Fruit fly (Drosophila melanogaster) whole organism, embryonic: ENCODE data around the gene CG7530.

Experiments used
- Adf1 ChIP-seq: fragments of 200-800 bp; sonication (Bioruptor generic); IDR thresholded peaks from 2 replicates; pipeline ENCODE4 v1.3.6; 2022; ENCODE audit warnings: missing biosample characterization, missing genetic modification characterization
- Asciz ChIP-seq: fragments of 200-800 bp; sonication (Bioruptor generic); optimal IDR thresholded peaks from 2 replicates; lab custom pipeline; 2017; ENCODE audit warnings: missing biosample characterization, mild to moderate bottlenecking, missing genetic modification characterization, missing genetic modification reagents
- Blimp-1 ChIP-seq: fragments of 200-800 bp; sonication (Bioruptor generic); optimal IDR thresholded peaks from 3 replicates; lab custom pipeline; 2018; ENCODE audit warnings: missing biosample characterization, missing genetic modification characterization, mild to moderate bottlenecking, moderate library complexity, missing genetic modification reagents
- Bteb2 ChIP-seq: fragments of 200-800 bp; sonication (Bioruptor generic); optimal IDR thresholded peaks from 2 replicates; lab custom pipeline; 2016; ENCODE audit warnings: missing biosample characterization, missing genetic modification characterization
- CG14050 ChIP-seq: fragments of 200-800 bp; sonication (Bioruptor generic); IDR thresholded peaks from 3 replicates; pipeline ENCODE4 v1.3.6; 2022; ENCODE audit warnings: missing biosample characterization, missing genetic modification characterization
- CG16863 ChIP-seq: fragments of 200-800 bp; sonication (Bioruptor generic); optimal IDR thresholded peaks from 3 replicates; lab custom pipeline; 2016; ENCODE audit warnings: missing biosample characterization, missing genetic modification characterization
- CG17912 ChIP-seq: fragments of 200-800 bp; sonication (Bioruptor generic); optimal IDR thresholded peaks from 2 replicates; lab custom pipeline; 2018; ENCODE audit warnings: missing biosample characterization, mild to moderate bottlenecking, missing genetic modification characterization
- CG2116 ChIP-seq: fragments of 200-800 bp; sonication (Bioruptor generic); optimal IDR thresholded peaks from 3 replicates; lab custom pipeline; 2018; ENCODE audit warnings: missing biosample characterization, mild to moderate bottlenecking, missing genetic modification characterization
- CG2199 ChIP-seq: fragments of 200-800 bp; sonication (Bioruptor generic); IDR thresholded peaks from 3 replicates; pipeline ENCODE4 v1.3.6; 2022; ENCODE audit warnings: missing biosample characterization, missing genetic modification characterization
- CG2875 ChIP-seq: fragments of 200-800 bp; sonication (Bioruptor generic); optimal IDR thresholded peaks from 2 replicates; lab custom pipeline; 2017; ENCODE audit warnings: missing biosample characterization, mild to moderate bottlenecking, missing genetic modification characterization, missing genetic modification reagents
- CG33213 ChIP-seq: fragments of 200-800 bp; sonication (Bioruptor generic); optimal IDR thresholded peaks from 3 replicates; lab custom pipeline; 2016; ENCODE audit warnings: missing biosample characterization, missing genetic modification characterization
- CG4282 ChIP-seq: fragments of 200-800 bp; sonication (Bioruptor generic); optimal IDR thresholded peaks from 2 replicates; lab custom pipeline; 2016; ENCODE audit warnings: missing biosample characterization, missing genetic modification characterization
- CG4424 ChIP-seq: fragments of 200-800 bp; sonication (Bioruptor generic); optimal IDR thresholded peaks from 3 replicates; lab custom pipeline; 2016; ENCODE audit warnings: missing biosample characterization, missing genetic modification characterization
- CG4617 ChIP-seq: fragments of 200-800 bp; sonication (Bioruptor generic); optimal IDR thresholded peaks from 3 replicates; lab custom pipeline; 2016; ENCODE audit warnings: missing biosample characterization, missing genetic modification characterization, borderline replicate concordance
- CG6854 ChIP-seq: fragments of 200-800 bp; sonication (Bioruptor generic); optimal IDR thresholded peaks from 3 replicates; lab custom pipeline; 2017; ENCODE audit warnings: missing biosample characterization, mild to moderate bottlenecking, missing genetic modification characterization
- CG7987 ChIP-seq: fragments of 200-800 bp; sonication (Bioruptor generic); optimal IDR thresholded peaks from 2 replicates; lab custom pipeline; 2018; ENCODE audit warnings: missing biosample characterization, mild to moderate bottlenecking, missing genetic modification characterization, moderate library complexity
- CG8944 ChIP-seq: fragments of 200-800 bp; sonication (Bioruptor generic); optimal IDR thresholded peaks from 3 replicates; lab custom pipeline; 2016; ENCODE audit warnings: missing biosample characterization, missing genetic modification characterization
- CoRest ChIP-seq: fragments of 200-800 bp; sonication (Bioruptor generic); optimal IDR thresholded peaks from 3 replicates; lab custom pipeline; 2018; ENCODE audit warnings: missing biosample characterization, mild to moderate bottlenecking, missing genetic modification characterization, moderate library complexity
- Dip3 ChIP-seq: fragments of 200-800 bp; sonication (Bioruptor generic); optimal IDR thresholded peaks from 3 replicates; lab custom pipeline; 2016; ENCODE audit warnings: missing biosample characterization, missing genetic modification characterization
- Drgx ChIP-seq: fragments of 200-800 bp; sonication (Bioruptor generic); IDR thresholded peaks from 2 replicates; pipeline ENCODE4 v1.3.6; 2022; ENCODE audit warnings: missing biosample characterization, missing genetic modification characterization
- E2f1 ChIP-seq: fragments of 200-800 bp; sonication (Bioruptor generic); IDR thresholded peaks from 2 replicates; pipeline ENCODE4 v1.3.6; 2022; ENCODE audit warnings: missing biosample characterization, missing genetic modification characterization
- Hey ChIP-seq: fragments of 200-800 bp; sonication (Bioruptor generic); optimal IDR thresholded peaks from 3 replicates; lab custom pipeline; 2018; ENCODE audit warnings: missing biosample characterization, mild to moderate bottlenecking, missing genetic modification characterization
- HmgZ ChIP-seq: fragments of 200-800 bp; sonication (Bioruptor generic); optimal IDR thresholded peaks from 2 replicates; lab custom pipeline; 2018; ENCODE audit warnings: missing biosample characterization, mild to moderate bottlenecking, missing genetic modification characterization
- Hr51 ChIP-seq, 2 experiments: fragments of 200-800 bp; sonication (Bioruptor generic); optimal IDR thresholded peaks; 2 replicates in 1 of 2; 3 replicates in 1 of 2; lab custom pipeline; 2016 to 2018; ENCODE audit warnings: missing biosample characterization in 2 of 2, missing genetic modification characterization in 2 of 2, mild to moderate bottlenecking in 1 of 2, moderate library complexity in 1 of 2
- Lim3 ChIP-seq: fragments of 200-800 bp; sonication (Bioruptor generic); IDR thresholded peaks from 2 replicates; pipeline ENCODE4 v1.3.6; 2022; ENCODE audit warnings: missing biosample characterization, missing genetic modification characterization
- MTF-1 ChIP-seq: fragments of 200-800 bp; sonication (Bioruptor generic); optimal IDR thresholded peaks from 2 replicates; lab custom pipeline; 2018; ENCODE audit warnings: missing biosample characterization, mild to moderate bottlenecking, missing genetic modification characterization, borderline replicate concordance
- Oli ChIP-seq: fragments of 200-800 bp; sonication (Bioruptor generic); optimal IDR thresholded peaks from 2 replicates; lab custom pipeline; 2018; ENCODE audit warnings: missing biosample characterization, mild to moderate bottlenecking, missing genetic modification characterization, moderate library complexity
- Six4 ChIP-seq: fragments of 200-800 bp; sonication (Bioruptor generic); optimal IDR thresholded peaks from 2 replicates; lab custom pipeline; 2016; ENCODE audit warnings: missing biosample characterization, missing genetic modification characterization
- Sox100B ChIP-seq: fragments of 200-800 bp; sonication (Bioruptor generic); optimal IDR thresholded peaks from 3 replicates; lab custom pipeline; 2018; ENCODE audit warnings: missing biosample characterization, mild to moderate bottlenecking, missing genetic modification characterization
- Sry-β ChIP-seq: fragments of 200-800 bp; sonication (Bioruptor generic); optimal IDR thresholded peaks from 2 replicates; lab custom pipeline; 2018; ENCODE audit warnings: missing biosample characterization, mild to moderate bottlenecking, missing genetic modification characterization, moderate library complexity
- Vsx1 ChIP-seq: fragments of 200-800 bp; sonication (Bioruptor generic); optimal IDR thresholded peaks from 2 replicates; lab custom pipeline; 2017; ENCODE audit warnings: missing biosample characterization, mild to moderate bottlenecking, missing genetic modification characterization, missing genetic modification reagents
- Xbp1 ChIP-seq: fragments of 200-800 bp; sonication (Bioruptor generic); optimal IDR thresholded peaks from 3 replicates; lab custom pipeline; 2016; ENCODE audit warnings: missing biosample characterization, mild to moderate bottlenecking, missing genetic modification characterization
- aop ChIP-seq: fragments of 200-800 bp; sonication (Bioruptor generic); IDR thresholded peaks from 2 replicates; pipeline ENCODE4 v1.3.6; 2022; ENCODE audit warnings: missing biosample characterization, missing genetic modification characterization
- btn ChIP-seq: fragments of 200-800 bp; sonication (Bioruptor generic); optimal IDR thresholded peaks from 2 replicates; lab custom pipeline; 2016; ENCODE audit warnings: missing biosample characterization, missing genetic modification characterization
- crp ChIP-seq, 2 experiments: fragments of 200-800 bp; sonication (Bioruptor generic); optimal IDR thresholded peaks; 2 replicates in 1 of 2; 3 replicates in 1 of 2; lab custom pipeline; 2017; ENCODE audit warnings: missing biosample characterization in 2 of 2, missing genetic modification characterization in 2 of 2, mild to moderate bottlenecking in 1 of 2, moderate library complexity in 1 of 2
- cwo ChIP-seq: fragments of 200-800 bp; sonication (Bioruptor generic); optimal IDR thresholded peaks from 3 replicates; lab custom pipeline; 2017; ENCODE audit warnings: missing biosample characterization, missing genetic modification characterization, mild to moderate bottlenecking, moderate library complexity, missing genetic modification reagents
- danr ChIP-seq: fragments of 200-800 bp; sonication (Bioruptor generic); IDR thresholded peaks from 2 replicates; pipeline ENCODE4 v1.3.6; 2022; ENCODE audit warnings: missing biosample characterization, missing genetic modification characterization
- dimm ChIP-seq: fragments of 200-800 bp; sonication (Bioruptor generic); IDR thresholded peaks from 2 replicates; pipeline ENCODE4 v1.3.6; 2022; ENCODE audit warnings: missing biosample characterization, missing genetic modification characterization
- disco-r ChIP-seq: fragments of 200-800 bp; sonication (Bioruptor generic); optimal IDR thresholded peaks from 2 replicates; lab custom pipeline; 2016; ENCODE audit warnings: missing biosample characterization, missing genetic modification characterization
- eyg ChIP-seq: fragments of 200-800 bp; sonication (Bioruptor generic); optimal IDR thresholded peaks from 3 replicates; lab custom pipeline; 2016; ENCODE audit warnings: missing biosample characterization, missing genetic modification characterization
- fd102C ChIP-seq: fragments of 200-800 bp; sonication (Bioruptor generic); optimal IDR thresholded peaks from 2 replicates; lab custom pipeline; 2018; ENCODE audit warnings: missing biosample characterization, mild to moderate bottlenecking, missing genetic modification characterization, moderate library complexity
- fd96Cb ChIP-seq: fragments of 200-800 bp; sonication (Bioruptor generic); optimal IDR thresholded peaks from 2 replicates; lab custom pipeline; 2018; ENCODE audit warnings: missing biosample characterization, mild to moderate bottlenecking, missing genetic modification characterization, moderate library complexity
- ham ChIP-seq: fragments of 200-800 bp; sonication (Bioruptor generic); IDR thresholded peaks from 2 replicates; pipeline ENCODE4 v1.3.6; 2022; ENCODE audit warnings: missing biosample characterization, missing genetic modification characterization
- hb ChIP-seq: fragments of 200-800 bp; sonication (Bioruptor generic); IDR thresholded peaks from 3 replicates; pipeline ENCODE4 v1.3.6; 2022; ENCODE audit warnings: missing biosample characterization, missing genetic modification characterization; ENCODE audit not compliant: partially characterized antibody
- ind ChIP-seq: fragments of 200-800 bp; sonication (Bioruptor generic); optimal IDR thresholded peaks from 3 replicates; lab custom pipeline; 2016; ENCODE audit warnings: missing biosample characterization, missing genetic modification characterization
- ken ChIP-seq: fragments of 200-800 bp; sonication (Bioruptor generic); IDR thresholded peaks from 3 replicates; pipeline ENCODE4 v1.3.6; 2022; ENCODE audit warnings: missing biosample characterization, missing genetic modification characterization
- lab ChIP-seq: fragments of 200-800 bp; sonication (Bioruptor generic); optimal IDR thresholded peaks from 3 replicates; lab custom pipeline; 2017; ENCODE audit warnings: missing biosample characterization, missing genetic modification characterization, mild to moderate bottlenecking, moderate library complexity, missing genetic modification reagents
- otp ChIP-seq: fragments of 200-800 bp; sonication (Bioruptor generic); IDR thresholded peaks from 3 replicates; pipeline ENCODE4, ENCODE4 v1.3.6; 2022; ENCODE audit warnings: missing biosample characterization, missing genetic modification characterization
- sisA ChIP-seq: fragments of 200-800 bp; sonication (Bioruptor generic); IDR thresholded peaks from 2 replicates; pipeline ENCODE4 v1.3.6; 2022; ENCODE audit warnings: missing biosample characterization, missing genetic modification characterization
- tin ChIP-seq: fragments of 200-800 bp; sonication (Bioruptor generic); optimal IDR thresholded peaks from 3 replicates; lab custom pipeline; 2016; ENCODE audit warnings: missing biosample characterization, missing genetic modification characterization
- usp ChIP-seq: fragments of >200 bp; optimal IDR thresholded peaks from 2 replicates; lab custom pipeline; 2017; ENCODE audit warnings: missing biosample characterization, missing genetic modification characterization

The CG7530 gene

DNA sequence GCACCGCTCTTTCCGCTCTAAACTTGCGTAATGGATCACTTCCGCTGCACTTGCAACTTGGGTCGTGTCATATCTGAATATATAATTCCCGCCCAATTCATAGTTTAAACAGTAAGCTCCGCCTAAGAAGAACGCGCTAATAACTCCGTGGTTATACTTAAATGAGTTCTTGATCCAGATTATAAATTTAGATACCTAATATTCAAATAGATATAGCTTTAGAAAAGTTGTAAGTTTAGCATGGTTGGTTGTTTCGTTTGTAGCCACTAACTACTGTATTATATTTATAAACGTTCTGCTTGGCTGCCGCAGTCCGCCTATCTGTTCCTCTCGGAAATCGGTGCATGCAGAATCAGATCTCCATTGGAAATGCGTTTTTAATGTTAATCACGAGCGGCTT, 11.6 kb upstream of the CG7530 start (continued):
- TF ChIP-seq cwo (GFP tag; lab: Kevin White, UChicago) (no peak), CG16863 (no peak), Xbp1 (peak; percentile 58), danr (GFP tag; lab: Robert Waterston, UW) (no peak), otp (GFP tag; lab: Robert Waterston, UW) (peak; percentile 50; the same call in 1 of the 3 replicates), Six4 (GFP tag; lab: Kevin White, UChicago) (peak; percentile 35), CG8944 (GFP tag; lab: Kevin White, UChicago) (no peak), Sry-β (GFP tag; lab: Kevin White, UChicago) (no peak), HmgZ (tag; lab: Kevin White, UChicago) (no peak), Adf1 (GFP tag; lab: Robert Waterston, UW) (no peak), fd96Cb (peak; percentile 61), lab (GFP tag; lab: Kevin White, UChicago) (peak; percentile 34), usp (GFP tag; lab: Kevin White, UChicago) (no peak), Lim3 (GFP tag; lab: Robert Waterston, UW) (no peak), Hr51 (GFP tag; optimal IDR thresholded peaks at IDR 0.05; lab: Kevin White, UChicago) (peak in 1 of 2 experiments; percentile 13), E2f1 (peak; percentile 51), CG2875 (GFP tag; lab: Kevin White, UChicago) (peak; percentile 46), CG14050 (GFP tag; lab: Robert Waterston, UW) (peak; percentile 16; the same call in 1 of the 3 replicates), crp (GFP tag; optimal IDR thresholded peaks at IDR 0.05; lab: Kevin White, UChicago) (no peak), aop (GFP tag; lab: Robert Waterston, UW) (peak; percentile 18; the same call in 1 of the 2 replicates), CG4282 (GFP tag; lab: Kevin White, UChicago) (no peak), MTF-1 (GFP tag; lab: Kevin White, UChicago) (no peak), CG4617 (no peak), Sox100B (GFP tag; lab: Kevin White, UChicago) (peak; percentile 33), Blimp-1 (GFP tag; lab: Kevin White, UChicago) (peak; percentile 68), Asciz (peak; percentile 14), ind (GFP tag; lab: Kevin White, UChicago) (peak; percentile 29), CoRest (tag; lab: Kevin White, UChicago) (peak; percentile 37), dimm (GFP tag; lab: Robert Waterston, UW) (no peak; the same call in 1 of the 2 replicates), hb (GFP tag; lab: Robert Waterston, UW) (no peak), disco-r (GFP tag; lab: Kevin White, UChicago) (no peak), CG7987 (no peak), Hey (no peak), CG2199 (GFP tag; lab: Robert Waterston, UW) (peak; percentile 47; the same call in 1 of the 3 replicates), CG6854 (GFP tag; lab: Kevin White, UChicago) (no peak), Dip3 (no peak), eyg (GFP tag; lab: Kevin White, UChicago) (no peak), sisA (GFP tag; lab: Robert Waterston, UW) (no peak; the same call in 1 of the 2 replicates), CG17912 (no peak), btn (GFP tag; lab: Kevin White, UChicago) (no peak), CG33213 (no peak), ham (no peak), CG2116 (GFP tag; lab: Kevin White, UChicago) (no peak), Oli (peak; percentile 60), fd102C (no peak), Drgx (GFP tag; lab: Robert Waterston, UW) (peak; percentile 88), tin (GFP tag; lab: Kevin White, UChicago) (no peak), ken (GFP tag; lab: Robert Waterston, UW) (peak; percentile 74; the same call in 2 of the 3 replicates), CG4424 (GFP tag; lab: Kevin White, UChicago) (peak; percentile 31), Bteb2 (GFP tag; lab: Kevin White, UChicago) (no peak), Vsx1 (GFP tag; lab: Kevin White, UChicago) (no peak)
